Fruit fly (Drosophila melanogaster): ENCODE measurements around the gene ND-13B.

The ND-13B gene

DNA sequence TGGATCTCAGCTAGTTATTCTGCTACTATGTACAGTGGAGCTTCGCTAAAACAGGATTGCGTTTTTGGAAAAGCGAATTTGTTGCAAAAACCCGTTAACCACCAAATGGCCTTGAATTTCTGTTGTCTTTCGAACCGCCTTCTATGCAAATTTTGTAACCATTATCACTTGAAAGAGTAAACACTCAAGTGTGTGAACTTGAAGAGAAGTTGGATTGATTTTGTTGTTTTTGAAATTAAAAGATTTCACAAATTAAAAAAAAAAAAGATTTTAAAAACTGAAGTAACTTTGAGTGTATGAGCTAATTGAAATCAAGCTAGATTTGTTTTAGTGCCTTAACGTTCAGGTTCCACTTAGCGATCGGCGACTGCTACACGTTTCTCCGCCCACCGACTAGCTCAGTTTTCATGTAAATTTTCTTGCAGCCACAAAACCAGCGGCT, 10.0 kb downstream of the ND-13B start (continued):
- TF ChIP-seq CG9817 (tag; optimal IDR thresholded peaks at IDR 0.05) = peak; percentile 65
- TF ChIP-seq ttk (GFP tag; IDR thresholded peaks at IDR 0.05) = peak; percentile 54
- TF ChIP-seq CG12391 (tag; optimal IDR thresholded peaks at IDR 0.05) = peak; percentile 59
- TF ChIP-seq CG11560 (tag; IDR thresholded peaks at IDR 0.05) = peak; percentile 61; the same call in 1 of the 3 replicates
- TF ChIP-seq Lim3 (GFP tag; IDR thresholded peaks at IDR 0.05) = no peak
- peak; percentile 70 for TF ChIP-seq ATbp (GFP tag; optimal IDR thresholded peaks at IDR 0.05)
- peak; percentile 62; the same call in 1 of the 3 replicates for TF ChIP-seq CG7357 (GFP tag; IDR thresholded peaks at IDR 0.05)
- TF ChIP-seq CG10431 (GFP tag; optimal IDR thresholded peaks at IDR 0.05) = no peak
- peak; percentile 53 for TF ChIP-seq CG14667 (GFP tag; IDR thresholded peaks at IDR 0.05)
- no peak for TF ChIP-seq pita (GFP tag; optimal IDR thresholded peaks at IDR 0.05)
- TF ChIP-seq chif (GFP tag; optimal IDR thresholded peaks at IDR 0.05) = peak; percentile 29 to 39
- peak; percentile 51; the same call in 1 of the 3 replicates for TF ChIP-seq jigr1 (GFP tag; IDR thresholded peaks at IDR 0.05)
- peak; percentile 48 for TF ChIP-seq Jarid2 (GFP tag; optimal IDR thresholded peaks at IDR 0.05)
- no peak for TF ChIP-seq Deaf1 (tag; optimal IDR thresholded peaks at IDR 0.05)
- TF ChIP-seq Hmr (GFP tag; optimal IDR thresholded peaks at IDR 0.05) = peak; percentile 60
- no peak for TF ChIP-seq sug (tag; optimal IDR thresholded peaks at IDR 0.05)
- TF ChIP-seq bowl (GFP tag; IDR thresholded peaks at IDR 0.05) = 0 out of 2 replicates have a peak, but pooled peaks have one; percentile 35
- peak; percentile 68 for TF ChIP-seq CG14441 (GFP tag; IDR thresholded peaks at IDR 0.05)
- peak; percentile 44 for TF ChIP-seq CG10462 (GFP tag; optimal IDR thresholded peaks at IDR 0.05)
- TF ChIP-seq Sox100B (GFP tag; optimal IDR thresholded peaks at IDR 0.05) = peak; percentile 85
- no peak for TF ChIP-seq crp (GFP tag; optimal IDR thresholded peaks at IDR 0.05)
- TF ChIP-seq CG8924 (tag; optimal IDR thresholded peaks at IDR 0.05) = peak; percentile 31
- peak; percentile 44 for TF ChIP-seq Fer3 (tag; optimal IDR thresholded peaks at IDR 0.05)
- TF ChIP-seq CG12942 (GFP tag; optimal IDR thresholded peaks at IDR 0.05) = peak; percentile 41
- peak in 1 of 3 experiments; percentile 23 for TF ChIP-seq lola (GFP tag; optimal IDR thresholded peaks at IDR 0.05)
- TF ChIP-seq CG17568 (GFP tag; optimal IDR thresholded peaks at IDR 0.05) = no peak
- no peak for TF ChIP-seq CG17912 (GFP tag; optimal IDR thresholded peaks at IDR 0.05)
- TF ChIP-seq NFAT (GFP tag; IDR thresholded peaks at IDR 0.05) = no peak
- no peak for TF ChIP-seq CG10321 (GFP tag; IDR thresholded peaks at IDR 0.05)
- TF ChIP-seq mam (GFP tag; optimal IDR thresholded peaks at IDR 0.05) = peak; percentile 59
- TF ChIP-seq CG16863 (GFP tag; optimal IDR thresholded peaks at IDR 0.05) = peak; percentile 12
- peak; percentile 33 for TF ChIP-seq Usf (GFP tag; optimal IDR thresholded peaks at IDR 0.05)
- peak; percentile 54 for TF ChIP-seq nerfin-1 (tag; optimal IDR thresholded peaks at IDR 0.05)
- peak; percentile 61 for TF ChIP-seq Vsx1 (GFP tag; optimal IDR thresholded peaks at IDR 0.05)
- 0 out of 2 replicates have a peak, but pooled peaks have one; percentile 49 for TF ChIP-seq sens-2 (GFP tag; IDR thresholded peaks at IDR 0.05)
- TF ChIP-seq Mes4 (GFP tag; optimal IDR thresholded peaks at IDR 0.05) = peak; percentile 59
- peak; percentile 80 for TF ChIP-seq pum (GFP tag; optimal IDR thresholded peaks at IDR 0.05)
- peak; percentile 69 for TF ChIP-seq CoRest (tag; optimal IDR thresholded peaks at IDR 0.05)
- peak; percentile 89 for TF ChIP-seq bab2 (GFP tag; optimal IDR thresholded peaks at IDR 0.05)
- TF ChIP-seq CG12071 (GFP tag; optimal IDR thresholded peaks at IDR 0.05) = peak; percentile 59
- peak; percentile 79 for TF ChIP-seq ci (GFP tag; IDR thresholded peaks at IDR 0.05)
- TF ChIP-seq tup (GFP tag; optimal IDR thresholded peaks at IDR 0.05) = no peak
- peak; percentile 53 for TF ChIP-seq CG18764 (GFP tag; optimal IDR thresholded peaks at IDR 0.05)
- TF ChIP-seq ap (GFP tag; IDR thresholded peaks at IDR 0.05) = peak; percentile 38; the same call in 1 of the 2 replicates
- peak; percentile 64; the same call in 2 of the 3 replicates for TF ChIP-seq zfh1 (GFP tag; IDR thresholded peaks at IDR 0.05)
- TF ChIP-seq pnt (GFP tag; optimal IDR thresholded peaks at IDR 0.05) = peak; percentile 76
- 0 out of 2 replicates have a peak, but pooled peaks have one; percentile 34 for TF ChIP-seq CG4730 (GFP tag; IDR thresholded peaks at IDR 0.05)
- peak; percentile 47 for TF ChIP-seq CG13624 (GFP tag; optimal IDR thresholded peaks at IDR 0.05)
- peak; percentile 67 for TF ChIP-seq CG2875 (GFP tag; optimal IDR thresholded peaks at IDR 0.05)
- TF ChIP-seq CG14014 (GFP tag; IDR thresholded peaks at IDR 0.05) = peak; percentile 61
